Fruit fly (Drosophila melanogaster) whole organism, embryonic: Measurements from ENCODE around the gene CG31798.

Experiments
- Abd-B ChIP-seq: fragments of 200-800 bp; sonication (Bioruptor generic); optimal IDR thresholded peaks from 2 replicates; lab custom pipeline; 2018; ENCODE audit warnings: missing biosample characterization, mild to moderate bottlenecking, missing genetic modification characterization, moderate library complexity
- Ada2b ChIP-seq: fragments of 200-800 bp; sonication (Bioruptor generic); IDR thresholded peaks from 2 replicates; pipeline ENCODE4 v1.3.6; 2022; ENCODE audit warnings: missing biosample characterization, missing genetic modification characterization
- Bgb ChIP-seq: fragments of 200-800 bp; sonication (Bioruptor generic); IDR thresholded peaks from 2 replicates; pipeline ENCODE4 v1.3.6; 2022; ENCODE audit warnings: missing biosample characterization, missing genetic modification characterization; ENCODE audit not compliant: partially characterized antibody
- CG11723 ChIP-seq: fragments of 200-800 bp; sonication (Bioruptor generic); optimal IDR thresholded peaks from 2 replicates; lab custom pipeline; 2017; ENCODE audit warnings: missing biosample characterization, mild to moderate bottlenecking, missing genetic modification characterization
- CG13123 ChIP-seq: fragments of 200-800 bp; sonication (Bioruptor generic); optimal IDR thresholded peaks from 2 replicates; lab custom pipeline; 2016; ENCODE audit warnings: missing biosample characterization, missing genetic modification characterization
- CG14014 ChIP-seq: fragments of 200-800 bp; sonication (Bioruptor generic); IDR thresholded peaks from 2 replicates; pipeline ENCODE4 v1.3.6; 2022; ENCODE audit warnings: missing biosample characterization, missing genetic modification characterization
- CG14667 ChIP-seq: fragments of 200-800 bp; sonication (Bioruptor generic); IDR thresholded peaks from 2 replicates; pipeline ENCODE4 v1.3.6; 2022; ENCODE audit warnings: missing biosample characterization, missing genetic modification characterization
- CG15269 ChIP-seq: fragments of 200-800 bp; sonication (Bioruptor generic); optimal IDR thresholded peaks from 2 replicates; lab custom pipeline; 2018; ENCODE audit warnings: missing biosample characterization, mild to moderate bottlenecking, missing genetic modification characterization, moderate library complexity
- CG18476 ChIP-seq: fragments of 200-800 bp; sonication (Bioruptor generic); optimal IDR thresholded peaks from 2 replicates; lab custom pipeline; 2016; ENCODE audit warnings: missing biosample characterization, mild to moderate bottlenecking, missing genetic modification characterization
- CG18619 ChIP-seq: fragments of 200-800 bp; sonication (Bioruptor generic); optimal IDR thresholded peaks from 3 replicates; lab custom pipeline; 2017; ENCODE audit warnings: missing biosample characterization, mild to moderate bottlenecking, missing genetic modification characterization
- CG34224 ChIP-seq: fragments of 200-800 bp; sonication (Bioruptor generic); IDR thresholded peaks from 3 replicates; pipeline ENCODE4 v1.3.6; 2022; ENCODE audit warnings: missing biosample characterization, missing genetic modification characterization; ENCODE audit not compliant: partially characterized antibody
- CG3726 ChIP-seq: fragments of 200-800 bp; sonication (Bioruptor generic); IDR thresholded peaks from 3 replicates; pipeline ENCODE4, ENCODE4 v1.3.6; 2022; ENCODE audit warnings: missing biosample characterization, missing genetic modification characterization
- CG4404 ChIP-seq: fragments of 200-800 bp; sonication (Bioruptor generic); IDR thresholded peaks from 2 replicates; pipeline ENCODE4 v1.3.6; 2022; ENCODE audit warnings: missing biosample characterization, missing genetic modification characterization
- CG8290 ChIP-seq, 3 experiments: fragments of 200-800 bp; sonication (Bioruptor generic); optimal IDR thresholded peaks; 2 replicates each; lab custom pipeline; 2016 to 2019; ENCODE audit warnings: missing biosample characterization in 3 of 3, missing genetic modification characterization in 3 of 3, mild to moderate bottlenecking in 2 of 3, moderate library complexity in 1 of 3
- CHES-1-like ChIP-seq: fragments of 200-800 bp; sonication (Bioruptor generic); optimal IDR thresholded peaks from 2 replicates; lab custom pipeline; 2016; ENCODE audit warnings: missing biosample characterization, missing genetic modification characterization
- CTCF ChIP-seq: fragments of 200-800 bp; sonication (Bioruptor generic); optimal IDR thresholded peaks from 2 replicates; lab custom pipeline; 2017; ENCODE audit warnings: missing biosample characterization, mild to moderate bottlenecking, missing genetic modification characterization, moderate library complexity
- CkIIα-i1 ChIP-seq: fragments of 200-800 bp; sonication (Bioruptor generic); IDR thresholded peaks from 2 replicates; pipeline ENCODE4 v1.3.6; 2022; ENCODE audit warnings: missing biosample characterization, missing genetic modification characterization
- Dfd ChIP-seq, 2 experiments: fragments of >200 bp; optimal IDR thresholded peaks; 2 replicates each; lab custom pipeline; 2017; ENCODE audit warnings: missing biosample characterization in 2 of 2, missing genetic modification characterization in 2 of 2
- Dref ChIP-seq: fragments of 200-800 bp; sonication (Bioruptor generic); IDR thresholded peaks from 2 replicates; pipeline ENCODE4 v1.3.6; 2022; ENCODE audit warnings: missing biosample characterization, missing genetic modification characterization
- Eip74EF ChIP-seq, 2 experiments: fragments of 200-800 bp in 1 of 2; fragments of >200 bp in 1 of 2; sonication (Bioruptor generic) in 1 of 2; optimal IDR thresholded peaks; 2 replicates each; lab custom pipeline; 2017 to 2019; ENCODE audit warnings: missing biosample characterization in 2 of 2, missing genetic modification characterization in 2 of 2, mild to moderate bottlenecking in 1 of 2, moderate library complexity in 1 of 2
- HLH54F ChIP-seq: fragments of 200-800 bp; sonication (Bioruptor generic); optimal IDR thresholded peaks from 3 replicates; lab custom pipeline; 2016; ENCODE audit warnings: missing biosample characterization, missing genetic modification characterization
- Hmr ChIP-seq: fragments of 200-800 bp; sonication (Bioruptor generic); optimal IDR thresholded peaks from 3 replicates; lab custom pipeline; 2017; ENCODE audit warnings: mild to moderate bottlenecking, missing biosample characterization, missing genetic modification reagents, missing genetic modification characterization
- Hmx ChIP-seq: fragments of 200-800 bp; sonication (Bioruptor generic); optimal IDR thresholded peaks from 2 replicates; lab custom pipeline; 2016; ENCODE audit warnings: missing biosample characterization, missing genetic modification characterization
- Hr51 ChIP-seq, 2 experiments: fragments of 200-800 bp; sonication (Bioruptor generic); optimal IDR thresholded peaks; 2 replicates in 1 of 2; 3 replicates in 1 of 2; lab custom pipeline; 2016 to 2018; ENCODE audit warnings: missing biosample characterization in 2 of 2, missing genetic modification characterization in 2 of 2, mild to moderate bottlenecking in 1 of 2, moderate library complexity in 1 of 2
- NC2β ChIP-seq: fragments of 200-800 bp; sonication (Bioruptor generic); optimal IDR thresholded peaks from 2 replicates; lab custom pipeline; 2016; ENCODE audit warnings: missing biosample characterization, missing genetic modification characterization
- NfI ChIP-seq: fragments of 200-800 bp; sonication (Bioruptor generic); optimal IDR thresholded peaks from 3 replicates; lab custom pipeline; 2018; ENCODE audit warnings: missing biosample characterization, mild to moderate bottlenecking, missing genetic modification characterization, moderate library complexity
- Pdp1 ChIP-seq, 2 experiments: fragments of 200-800 bp; sonication (Bioruptor generic); optimal IDR thresholded peaks; 3 replicates each; lab custom pipeline; 2016; ENCODE audit warnings: missing biosample characterization in 2 of 2, missing genetic modification characterization in 2 of 2, mild to moderate bottlenecking in 1 of 2, moderate library complexity in 1 of 2
- Rfx ChIP-seq: fragments of 200-800 bp; sonication (Bioruptor generic); IDR thresholded peaks from 2 replicates; pipeline ENCODE4 v1.3.6; 2022; ENCODE audit warnings: missing biosample characterization, missing genetic modification characterization
- Side ChIP-seq: fragments of 200-800 bp; sonication (Bioruptor generic); optimal IDR thresholded peaks from 2 replicates; lab custom pipeline; 2016; ENCODE audit warnings: missing biosample characterization, missing genetic modification characterization
- Sox102F ChIP-seq: fragments of 200-800 bp; sonication (Bioruptor generic); optimal IDR thresholded peaks from 2 replicates; lab custom pipeline; 2018; ENCODE audit warnings: missing biosample characterization, mild to moderate bottlenecking, missing genetic modification characterization, moderate library complexity
- Ssrp ChIP-seq: fragments of 200-800 bp; sonication (Bioruptor generic); optimal IDR thresholded peaks from 2 replicates; lab custom pipeline; 2018; ENCODE audit warnings: missing biosample characterization, mild to moderate bottlenecking, missing genetic modification characterization, moderate library complexity
- az2 ChIP-seq: fragments of 200-800 bp; sonication (Bioruptor generic); optimal IDR thresholded peaks from 3 replicates; lab custom pipeline; 2016; ENCODE audit warnings: missing biosample characterization, missing genetic modification characterization
- bab2 ChIP-seq: fragments of 200-800 bp; sonication (Bioruptor generic); optimal IDR thresholded peaks from 2 replicates; lab custom pipeline; 2016; ENCODE audit warnings: missing biosample characterization, missing genetic modification characterization
- br ChIP-seq: fragments of >200 bp; optimal IDR thresholded peaks from 2 replicates; lab custom pipeline; 2017
- cad ChIP-seq: fragments of >200 bp; optimal IDR thresholded peaks from 2 replicates; lab custom pipeline; 2017; ENCODE audit warnings: missing biosample characterization, missing genetic modification characterization
- chn ChIP-seq: fragments of 200-800 bp; sonication (Bioruptor generic); optimal IDR thresholded peaks from 2 replicates; lab custom pipeline; 2016; ENCODE audit warnings: missing biosample characterization, missing genetic modification characterization
- emc ChIP-seq: fragments of 200-800 bp; sonication (Bioruptor generic); optimal IDR thresholded peaks from 2 replicates; lab custom pipeline; 2016; ENCODE audit warnings: missing biosample characterization, missing genetic modification characterization
- en ChIP-seq: fragments of 200-800 bp; sonication (Bioruptor generic); optimal IDR thresholded peaks from 2 replicates; lab custom pipeline; 2016; ENCODE audit warnings: missing biosample characterization, missing genetic modification characterization
- grn ChIP-seq: fragments of 200-800 bp; sonication (Bioruptor generic); optimal IDR thresholded peaks from 3 replicates; lab custom pipeline; 2017; ENCODE audit warnings: missing biosample characterization, missing genetic modification characterization
- gt ChIP-seq: fragments of 200-800 bp; sonication (Bioruptor generic); IDR thresholded peaks from 2 replicates; pipeline ENCODE4 v1.3.6; 2022; ENCODE audit warnings: missing biosample characterization, missing genetic modification characterization
- hth ChIP-seq: fragments of >200 bp; optimal IDR thresholded peaks from 2 replicates; lab custom pipeline; 2017; ENCODE audit warnings: inconsistent platforms
- ken ChIP-seq: fragments of 200-800 bp; sonication (Bioruptor generic); IDR thresholded peaks from 3 replicates; pipeline ENCODE4 v1.3.6; 2022; ENCODE audit warnings: missing biosample characterization, missing genetic modification characterization
- lbe ChIP-seq: fragments of 200-800 bp; sonication (Bioruptor generic); optimal IDR thresholded peaks from 2 replicates; lab custom pipeline; 2016; ENCODE audit warnings: missing biosample characterization, mild to moderate bottlenecking, missing genetic modification characterization
- otp ChIP-seq: fragments of 200-800 bp; sonication (Bioruptor generic); IDR thresholded peaks from 3 replicates; pipeline ENCODE4, ENCODE4 v1.3.6; 2022; ENCODE audit warnings: missing biosample characterization, missing genetic modification characterization
- pita ChIP-seq: fragments of 200-800 bp; sonication (Bioruptor generic); optimal IDR thresholded peaks from 2 replicates; lab custom pipeline; 2017; ENCODE audit warnings: missing biosample characterization, mild to moderate bottlenecking, missing genetic modification characterization
- psq ChIP-seq: fragments of 200-800 bp; sonication (Bioruptor generic); optimal IDR thresholded peaks from 2 replicates; lab custom pipeline; 2017; ENCODE audit warnings: missing biosample characterization, missing genetic modification characterization
- trh ChIP-seq: fragments of 200-800 bp; sonication (Bioruptor generic); optimal IDR thresholded peaks from 2 replicates; lab custom pipeline; 2016; ENCODE audit warnings: missing biosample characterization, missing genetic modification characterization
- ttk ChIP-seq: fragments of 200-800 bp; sonication (Bioruptor generic); IDR thresholded peaks from 2 replicates; pipeline ENCODE4 v2.1.2; 2022; ENCODE audit warnings: missing biosample characterization, missing genetic modification characterization
- unc-4 ChIP-seq: fragments of 200-800 bp; sonication (Bioruptor generic); IDR thresholded peaks from 2 replicates; pipeline ENCODE4 v1.3.6; 2022; ENCODE audit warnings: missing biosample characterization, missing genetic modification characterization; ENCODE audit not compliant: partially characterized antibody
- vnd ChIP-seq: fragments of 200-800 bp; sonication (Bioruptor generic); IDR thresholded peaks from 3 replicates; pipeline ENCODE4 v1.3.6; 2022; ENCODE audit warnings: missing biosample characterization, missing genetic modification characterization; ENCODE audit not compliant: partially characterized antibody
- wor ChIP-seq: fragments of 200-800 bp; sonication (Bioruptor generic); IDR thresholded peaks from 2 replicates; pipeline ENCODE4 v1.3.6; 2022; ENCODE audit warnings: missing biosample characterization, missing genetic modification characterization

CG31798 gene

dm6 chr2L:19425765-19426329 lies 31.9 kb downstream of the CG31798 start (continued):
- TF ChIP-seq trh (peak; percentile 13), CG8290 (GFP tag; optimal IDR thresholded peaks at IDR 0.05; lab: Kevin White, UChicago) (peak; percentile 63), CG8290 (tag; optimal IDR thresholded peaks at IDR 0.05; lab: Kevin White, UChicago) (peak in 1 of 2 experiments; percentile 66), HLH54F (GFP tag; lab: Kevin White, UChicago) (peak; percentile 13), Dfd (GFP tag; optimal IDR thresholded peaks at IDR 0.05; lab: Kevin White, UChicago) (no peak), Rfx (GFP tag; lab: Robert Waterston, UW) (peak; percentile 86), CG4404 (GFP tag; lab: Robert Waterston, UW) (peak; percentile 15; the same call in 1 of the 2 replicates), ken (peak; percentile 51; the same call in 1 of the 3 replicates), CG11723 (GFP tag; lab: Kevin White, UChicago) (peak; percentile 49), lbe (GFP tag; lab: Kevin White, UChicago) (peak; percentile 12), bab2 (GFP tag; lab: Kevin White, UChicago) (peak; percentile 52), CHES-1-like (GFP tag; lab: Kevin White, UChicago) (peak; percentile 29), CG34224 (no peak), Dref (GFP tag; lab: Robert Waterston, UW) (no peak), emc (GFP tag; lab: Kevin White, UChicago) (no peak), Side (GFP tag; lab: Kevin White, UChicago) (peak; percentile 55), CG13123 (GFP tag; lab: Kevin White, UChicago) (no peak), CTCF (peak; percentile 93), unc-4 (GFP tag; lab: Robert Waterston, UW) (no peak), CG14014 (GFP tag; lab: Robert Waterston, UW) (peak; percentile 74), NfI (GFP tag; lab: Kevin White, UChicago) (peak; percentile 66), Eip74EF (GFP tag; optimal IDR thresholded peaks at IDR 0.05; lab: Kevin White, UChicago) (no peak), psq (no peak), Ada2b (GFP tag; lab: Robert Waterston, UW) (peak; percentile 74), pita (no peak), hth (lab: Kevin White, UChicago) (no peak), az2 (GFP tag; lab: Kevin White, UChicago) (peak; percentile 72), CG18619 (GFP tag; lab: Kevin White, UChicago) (peak; percentile 65), en (GFP tag; lab: Kevin White, UChicago) (peak; percentile 73), Sox102F (peak; percentile 76), Ssrp (tag; lab: Kevin White, UChicago) (peak; percentile 70), NC2β (GFP tag; lab: Kevin White, UChicago) (no peak), CkIIα-i1 (no peak), CG18476 (GFP tag; lab: Kevin White, UChicago) (peak; percentile 28), grn (GFP tag; lab: Kevin White, UChicago) (peak; percentile 68), chn (GFP tag; lab: Kevin White, UChicago) (peak; percentile 37), Bgb (peak; percentile 6; the same call in 1 of the 2 replicates), Hmx (GFP tag; lab: Kevin White, UChicago) (peak; percentile 29), CG3726 (GFP tag; lab: Robert Waterston, UW) (peak; percentile 71; the same call in 1 of the 3 replicates), wor (GFP tag; lab: Robert Waterston, UW) (no peak), gt (no peak), vnd (GFP tag; lab: Robert Waterston, UW) (no peak), Abd-B (peak; percentile 39), CG15269 (tag; lab: Kevin White, UChicago) (peak; percentile 82), ttk (GFP tag; lab: Robert Waterston, UW) (peak; percentile 38; the same call in 1 of the 2 replicates), cad (no peak), Hr51 (GFP tag; optimal IDR thresholded peaks at IDR 0.05; lab: Kevin White, UChicago) (peak; percentile 16 to 82), otp (GFP tag; lab: Robert Waterston, UW) (peak; percentile 94), Pdp1 (GFP tag; optimal IDR thresholded peaks at IDR 0.05; lab: Kevin White, UChicago) (peak; percentile 57 to 61), br (lab: Kevin White, UChicago) (no peak), Hmr (GFP tag; lab: Kevin White, UChicago) (peak; percentile 69), CG14667 (GFP tag; lab: Robert Waterston, UW) (peak; percentile 39)
